Fruit fly (Drosophila melanogaster) whole organism, larva: ENCODE results near the gene CG11857.

Experiments used
- noc ChIP-seq: fragments of 200-800 bp; sonication (Bioruptor generic); optimal IDR thresholded peaks from 3 replicates; lab custom pipeline; 2019; ENCODE audit warnings: missing biosample characterization, mild to moderate bottlenecking, missing genetic modification characterization, moderate library complexity

Gene CG11857

dm6 chr3R:25245052-25245813 lies 13.5 kb upstream of the CG11857 start, which contains the start of gene bam:
Gene bam (minus strand): TSS chr3R:25245109.
- TF ChIP-seq noc = no peak

dm6 chr3R:25247379-25247869 lies 11.3 kb upstream of the CG11857 start, which contains the start of the genes RpS27 and Nup37:
Gene RpS27 (minus strand): TSS chr3R:25247514.
Gene Nup37 (plus strand): TSS chr3R:25247658.
- peak; percentile 86 for TF ChIP-seq noc

dm6 chr3R:25249145-25250141 lies 9.3 kb upstream of the CG11857 start, which contains the start of gene Nup358:
Gene Nup358 (plus strand): TSS chr3R:25249348.
- no peak for TF ChIP-seq noc

- no peak for TF ChIP-seq noc
These were observed 2.0 kb downstream of the CG11857 start for dm6 chr3R:25260670-25261069.

- peak; percentile 79 for TF ChIP-seq noc
These were observed 3.6 kb downstream of the CG11857 start, which contains the start of the genes Kdsr and CG11858 for dm6 chr3R:25262322-25262761. Gene Kdsr (minus strand): TSS chr3R:25262498. Gene CG11858 (plus strand): TSS chr3R:25262741.

- peak; percentile 5 for TF ChIP-seq noc
These were observed 7.0 kb downstream of the CG11857 start, which contains the start of the genes GlnRS and RIOK2 for dm6 chr3R:25265589-25266201. Gene GlnRS (minus strand): TSS chr3R:25265721. Gene RIOK2 (plus strand): TSS chr3R:25265844.

dm6 chr3R:25266751-25267150 lies 8.1 kb downstream of the CG11857 start:
- TF ChIP-seq noc = no peak

dm6 chr3R:25269909-25270308 lies 11.2 kb downstream of the CG11857 start, which contains the start of the genes CG11889 and CG11891:
Gene CG11889 (plus strand): TSS chr3R:25270209.
Gene CG11891 (plus strand): TSS chr3R:25270209.
- TF ChIP-seq noc = peak; percentile 9

dm6 chr3R:25273537-25273936 lies 14.8 kb downstream of the CG11857 start, which contains the start of gene CG11878:
Gene CG11878 (plus strand): TSS chr3R:25273837.
- no peak for TF ChIP-seq noc

- peak; percentile 48 for TF ChIP-seq noc
These were observed 16.6 kb downstream of the CG11857 start for dm6 chr3R:25275276-25275675.

- no peak for TF ChIP-seq noc
These were observed 18.4 kb downstream of the CG11857 start, which contains the start of gene CG10513 for dm6 chr3R:25277112-25277511. Gene CG10513 (minus strand): TSS chr3R:25277212.

dm6 chr3R:25279796-25280350 lies 21.2 kb downstream of the CG11857 start, which contains the start of gene CG10514:
Gene CG10514 (minus strand): TSS chr3R:25279846.
- TF ChIP-seq noc = peak; percentile 65

- peak; percentile 84 for TF ChIP-seq noc
These were observed 22.5 kb downstream of the CG11857 start, which contains the start of gene CG11892 for dm6 chr3R:25281165-25281564. Gene CG11892 (plus strand): TSS chr3R:25281548.

dm6 chr3R:25283209-25283670 lies 24.5 kb downstream of the CG11857 start, which contains the start of gene CG31300:
Gene CG31300 (plus strand): TSS chr3R:25283620.
- TF ChIP-seq noc = no peak

- no peak for TF ChIP-seq noc
These were observed 26.5 kb downstream of the CG11857 start, which contains the start of gene CG31104 for dm6 chr3R:25285173-25285572. Gene CG31104 (plus strand): TSS chr3R:25285473.
